Fruit fly (Drosophila melanogaster) whole organism, embryonic: ENCODE results near the gene Synd.
A peak's percentile ranks its signal among the peaks of the same experiment; 100 is the strongest.

Experiments
- Adf1 ChIP-seq: fragments of 200-800 bp; sonication (Bioruptor generic); IDR thresholded peaks from 2 replicates; pipeline ENCODE4 v1.3.6; 2022; ENCODE audit warnings: missing biosample characterization, missing genetic modification characterization
- Aef1 ChIP-seq: fragments of 200-800 bp; sonication (Bioruptor generic); IDR thresholded peaks from 3 replicates; pipeline ENCODE4 v1.3.6; 2022; ENCODE audit warnings: missing biosample characterization, missing genetic modification characterization
- Atf-2 ChIP-seq: fragments of 200-800 bp; sonication (Bioruptor generic); optimal IDR thresholded peaks from 2 replicates; lab custom pipeline; 2016; ENCODE audit warnings: missing biosample characterization, missing genetic modification characterization
- Blimp-1 ChIP-seq: fragments of 200-800 bp; sonication (Bioruptor generic); optimal IDR thresholded peaks from 3 replicates; lab custom pipeline; 2018; ENCODE audit warnings: missing biosample characterization, missing genetic modification characterization, mild to moderate bottlenecking, moderate library complexity, missing genetic modification reagents
- BtbVII ChIP-seq: fragments of 200-800 bp; sonication (Bioruptor generic); optimal IDR thresholded peaks from 3 replicates; lab custom pipeline; 2017; ENCODE audit warnings: missing biosample characterization, mild to moderate bottlenecking, missing genetic modification characterization
- CG10366 ChIP-seq: fragments of 200-800 bp; sonication (Bioruptor generic); IDR thresholded peaks from 2 replicates; pipeline ENCODE4 v1.3.6; 2022; ENCODE audit warnings: missing biosample characterization, missing genetic modification characterization
- CG10979 ChIP-seq: fragments of 200-800 bp; sonication (Bioruptor generic); optimal IDR thresholded peaks from 2 replicates; lab custom pipeline; 2018; ENCODE audit warnings: missing biosample characterization, mild to moderate bottlenecking, missing genetic modification characterization, moderate library complexity
- CG14014 ChIP-seq: fragments of 200-800 bp; sonication (Bioruptor generic); IDR thresholded peaks from 2 replicates; pipeline ENCODE4 v1.3.6; 2022; ENCODE audit warnings: missing biosample characterization, missing genetic modification characterization
- CG16779 ChIP-seq: fragments of 200-800 bp; sonication (Bioruptor generic); IDR thresholded peaks from 2 replicates; pipeline ENCODE4 v1.3.6; 2022; ENCODE audit warnings: missing biosample characterization, missing genetic modification characterization
- CG2678 ChIP-seq: fragments of 200-800 bp; sonication (Bioruptor generic); optimal IDR thresholded peaks from 3 replicates; lab custom pipeline; 2019; ENCODE audit warnings: missing biosample characterization, mild to moderate bottlenecking, missing genetic modification characterization, moderate library complexity
- CG2889 ChIP-seq: fragments of 200-800 bp; sonication (Bioruptor generic); IDR thresholded peaks from 3 replicates; pipeline ENCODE4 v1.3.6; 2022; ENCODE audit warnings: missing biosample characterization, missing genetic modification characterization
- CG3281 ChIP-seq: fragments of 200-800 bp; sonication (Bioruptor generic); optimal IDR thresholded peaks from 3 replicates; lab custom pipeline; 2017; ENCODE audit warnings: missing biosample characterization, mild to moderate bottlenecking, missing genetic modification characterization
- CG33213 ChIP-seq: fragments of 200-800 bp; sonication (Bioruptor generic); optimal IDR thresholded peaks from 3 replicates; lab custom pipeline; 2016; ENCODE audit warnings: missing biosample characterization, missing genetic modification characterization
- CG3726 ChIP-seq: fragments of 200-800 bp; sonication (Bioruptor generic); IDR thresholded peaks from 3 replicates; pipeline ENCODE4, ENCODE4 v1.3.6; 2022; ENCODE audit warnings: missing biosample characterization, missing genetic modification characterization
- CG3847 ChIP-seq: fragments of 200-800 bp; sonication (Bioruptor generic); IDR thresholded peaks from 2 replicates; pipeline ENCODE4 v1.3.6; 2022; ENCODE audit warnings: missing biosample characterization, missing genetic modification characterization
- CG4282 ChIP-seq: fragments of 200-800 bp; sonication (Bioruptor generic); optimal IDR thresholded peaks from 2 replicates; lab custom pipeline; 2016; ENCODE audit warnings: missing biosample characterization, missing genetic modification characterization
- CG4404 ChIP-seq: fragments of 200-800 bp; sonication (Bioruptor generic); IDR thresholded peaks from 2 replicates; pipeline ENCODE4 v1.3.6; 2022; ENCODE audit warnings: missing biosample characterization, missing genetic modification characterization
- CG4730 ChIP-seq: fragments of 200-800 bp; sonication (Bioruptor generic); IDR thresholded peaks from 2 replicates; pipeline ENCODE4 v1.3.6; 2022; ENCODE audit warnings: missing biosample characterization, missing genetic modification characterization
- CG6813 ChIP-seq: fragments of 200-800 bp; sonication (Bioruptor generic); optimal IDR thresholded peaks from 2 replicates; lab custom pipeline; 2017; ENCODE audit warnings: missing biosample characterization, missing genetic modification characterization, mild to moderate bottlenecking, moderate library complexity, missing genetic modification reagents
- CG7556 ChIP-seq: fragments of 200-800 bp; sonication (Bioruptor generic); optimal IDR thresholded peaks from 2 replicates; lab custom pipeline; 2017; ENCODE audit warnings: missing biosample characterization, mild to moderate bottlenecking, missing genetic modification characterization
- CG8478 ChIP-seq: fragments of >200 bp; optimal IDR thresholded peaks from 2 replicates; lab custom pipeline; 2018
- CHES-1-like ChIP-seq: fragments of 200-800 bp; sonication (Bioruptor generic); optimal IDR thresholded peaks from 2 replicates; lab custom pipeline; 2016; ENCODE audit warnings: missing biosample characterization, missing genetic modification characterization
- Fer2 ChIP-seq: fragments of 200-800 bp; sonication (Bioruptor generic); optimal IDR thresholded peaks from 2 replicates; lab custom pipeline; 2018; ENCODE audit warnings: missing biosample characterization, mild to moderate bottlenecking, missing genetic modification characterization, moderate library complexity
- Fer3 ChIP-seq: fragments of 200-800 bp; sonication (Bioruptor generic); optimal IDR thresholded peaks from 2 replicates; lab custom pipeline; 2018; ENCODE audit warnings: missing biosample characterization, mild to moderate bottlenecking, missing genetic modification characterization, moderate library complexity
- Jarid2 ChIP-seq: fragments of 200-800 bp; sonication (Bioruptor generic); optimal IDR thresholded peaks from 3 replicates; lab custom pipeline; 2017; ENCODE audit warnings: mild to moderate bottlenecking, missing biosample characterization, missing genetic modification reagents, missing genetic modification characterization
- Meics ChIP-seq: fragments of 200-800 bp; sonication (Bioruptor generic); optimal IDR thresholded peaks from 2 replicates; lab custom pipeline; 2017; ENCODE audit warnings: missing biosample characterization, mild to moderate bottlenecking, missing genetic modification characterization
- Oaz ChIP-seq: fragments of 200-800 bp; sonication (Bioruptor generic); IDR thresholded peaks from 2 replicates; pipeline ENCODE4 v1.3.6; 2022; ENCODE audit warnings: missing biosample characterization, missing genetic modification characterization
- Poxn ChIP-seq: fragments of 200-800 bp; sonication (Bioruptor generic); IDR thresholded peaks from 2 replicates; pipeline ENCODE4 v1.3.6; 2022; ENCODE audit warnings: missing biosample characterization, missing genetic modification characterization
- Tbp ChIP-seq: fragments of >200 bp; optimal IDR thresholded peaks from 2 replicates; lab custom pipeline; 2018; ENCODE audit warnings: missing biosample characterization, missing genetic modification characterization
- aop ChIP-seq: fragments of 200-800 bp; sonication (Bioruptor generic); IDR thresholded peaks from 2 replicates; pipeline ENCODE4 v1.3.6; 2022; ENCODE audit warnings: missing biosample characterization, missing genetic modification characterization
- br ChIP-seq: fragments of >200 bp; optimal IDR thresholded peaks from 2 replicates; lab custom pipeline; 2017
- dpn ChIP-seq, 2 experiments: fragments of 200-800 bp; sonication (Bioruptor generic); optimal IDR thresholded peaks; 3 replicates each; lab custom pipeline; 2016; ENCODE audit warnings: missing biosample characterization in 2 of 2, missing genetic modification characterization in 2 of 2
- emc ChIP-seq: fragments of 200-800 bp; sonication (Bioruptor generic); optimal IDR thresholded peaks from 2 replicates; lab custom pipeline; 2016; ENCODE audit warnings: missing biosample characterization, missing genetic modification characterization
- eyg ChIP-seq: fragments of 200-800 bp; sonication (Bioruptor generic); optimal IDR thresholded peaks from 3 replicates; lab custom pipeline; 2016; ENCODE audit warnings: missing biosample characterization, missing genetic modification characterization
- gcm2 ChIP-seq: fragments of 200-800 bp; sonication (Bioruptor generic); optimal IDR thresholded peaks from 2 replicates; lab custom pipeline; 2016; ENCODE audit warnings: missing biosample characterization, missing genetic modification characterization
- her ChIP-seq: fragments of 200-800 bp; sonication (Bioruptor generic); optimal IDR thresholded peaks from 2 replicates; lab custom pipeline; 2016; ENCODE audit warnings: missing biosample characterization, missing genetic modification characterization
- nau ChIP-seq: fragments of 200-800 bp; sonication (Bioruptor generic); optimal IDR thresholded peaks from 3 replicates; lab custom pipeline; 2017; ENCODE audit warnings: missing biosample characterization, mild to moderate bottlenecking, missing genetic modification characterization, missing genetic modification reagents
- nom ChIP-seq: fragments of 200-800 bp; sonication (Bioruptor generic); optimal IDR thresholded peaks from 2 replicates; lab custom pipeline; 2017; ENCODE audit warnings: missing biosample characterization, missing genetic modification characterization, mild to moderate bottlenecking, moderate library complexity, missing genetic modification reagents
- ranshi ChIP-seq: fragments of 200-800 bp; sonication (Bioruptor generic); IDR thresholded peaks from 2 replicates; pipeline ENCODE4 v1.3.6; 2022; ENCODE audit warnings: missing biosample characterization, missing genetic modification characterization
- repo ChIP-seq: fragments of 200-800 bp; sonication (Bioruptor generic); optimal IDR thresholded peaks from 2 replicates; lab custom pipeline; 2016; ENCODE audit warnings: missing biosample characterization, missing genetic modification characterization
- rib ChIP-seq: fragments of 200-800 bp; sonication (Bioruptor generic); IDR thresholded peaks from 2 replicates; pipeline ENCODE4 v1.3.6; 2022; ENCODE audit warnings: missing biosample characterization, missing genetic modification characterization
- ro ChIP-seq: fragments of 200-800 bp; sonication (Bioruptor generic); IDR thresholded peaks from 2 replicates; pipeline ENCODE4 v1.3.6; 2022; ENCODE audit warnings: missing biosample characterization, missing genetic modification characterization
- sqz ChIP-seq: fragments of 200-800 bp; sonication (Bioruptor generic); optimal IDR thresholded peaks from 3 replicates; lab custom pipeline; 2018; ENCODE audit warnings: missing biosample characterization, mild to moderate bottlenecking, missing genetic modification characterization
- tap ChIP-seq: fragments of 200-800 bp; optimal IDR thresholded peaks from 3 replicates; lab custom pipeline; 2019; ENCODE audit warnings: missing biosample characterization, mild to moderate bottlenecking, missing genetic modification characterization, moderate library complexity
- tin ChIP-seq: fragments of 200-800 bp; sonication (Bioruptor generic); optimal IDR thresholded peaks from 3 replicates; lab custom pipeline; 2016; ENCODE audit warnings: missing biosample characterization, missing genetic modification characterization
- tll ChIP-seq, 2 experiments: fragments of 200-800 bp in 1 of 2; fragments of >200 bp in 1 of 2; sonication (Bioruptor generic) in 1 of 2; optimal IDR thresholded peaks; 2 replicates each; lab custom pipeline; 2017 to 2019; ENCODE audit warnings: missing biosample characterization in 2 of 2, missing genetic modification characterization in 2 of 2, mild to moderate bottlenecking in 1 of 2, moderate library complexity in 1 of 2
- unc-4 ChIP-seq: fragments of 200-800 bp; sonication (Bioruptor generic); IDR thresholded peaks from 2 replicates; pipeline ENCODE4 v1.3.6; 2022; ENCODE audit warnings: missing biosample characterization, missing genetic modification characterization; ENCODE audit not compliant: partially characterized antibody
- unpg ChIP-seq: fragments of 200-800 bp; sonication (Bioruptor generic); optimal IDR thresholded peaks from 3 replicates; lab custom pipeline; 2018; ENCODE audit warnings: missing biosample characterization, mild to moderate bottlenecking, missing genetic modification characterization, moderate library complexity
- usp ChIP-seq: fragments of >200 bp; optimal IDR thresholded peaks from 2 replicates; lab custom pipeline; 2017; ENCODE audit warnings: missing biosample characterization, missing genetic modification characterization
- vfl ChIP-seq: fragments of 200-800 bp; sonication (Bioruptor generic); optimal IDR thresholded peaks from 2 replicates; lab custom pipeline; 2016; ENCODE audit warnings: missing biosample characterization, missing genetic modification characterization

The Synd gene

DNA sequence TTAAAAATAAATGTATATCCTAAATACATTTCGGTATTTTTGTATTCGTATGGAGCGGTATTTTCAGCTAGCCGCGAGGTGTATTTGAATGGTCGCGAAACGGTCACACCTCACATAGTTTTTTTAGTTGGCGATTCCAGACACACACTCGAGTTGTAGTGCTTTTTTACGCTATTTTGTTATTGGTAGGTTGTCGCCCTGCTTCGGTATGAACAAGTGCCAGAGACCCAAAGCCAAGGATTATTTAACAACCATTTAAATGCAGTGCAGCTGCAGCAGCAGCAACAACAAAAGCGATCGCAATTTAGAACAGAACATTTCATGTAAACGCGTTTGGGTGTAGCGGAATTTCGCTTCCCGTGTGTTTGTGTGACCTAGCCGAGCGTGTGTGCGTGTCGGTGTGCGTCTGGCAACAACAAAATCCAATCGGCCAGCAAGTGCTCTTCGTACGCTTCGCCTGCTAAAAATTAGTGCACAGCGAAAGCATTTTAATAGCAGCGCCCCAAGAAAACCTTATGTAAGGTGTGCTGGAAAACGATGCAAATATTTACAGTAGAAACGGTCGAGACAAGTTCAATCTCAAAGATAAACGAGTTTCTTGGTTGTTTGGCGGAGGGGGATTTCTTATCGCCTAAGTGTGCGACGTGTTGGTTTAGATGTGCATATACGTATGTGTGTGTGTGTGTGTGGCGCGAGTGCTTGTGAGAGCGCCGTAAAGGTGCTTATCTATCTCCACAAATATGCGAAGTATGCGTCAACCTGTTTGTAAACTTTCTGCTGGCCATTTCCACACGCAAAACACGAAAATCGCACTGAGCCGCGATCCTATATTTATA is at the start of gene Synd (continued):
- TF ChIP-seq nau (GFP tag; lab: Kevin White, UChicago) (peak; percentile 1), BtbVII (GFP tag; lab: Kevin White, UChicago) (peak; percentile 69), Atf-2 (GFP tag; lab: Kevin White, UChicago) (no peak), Fer3 (tag; lab: Kevin White, UChicago) (no peak), CG3281 (GFP tag; lab: Kevin White, UChicago) (peak; percentile 34), rib (GFP tag; lab: Robert Waterston, UW) (no peak; the same call in 1 of the 2 replicates), aop (GFP tag; lab: Robert Waterston, UW) (no peak), CG7556 (peak; percentile 20), Adf1 (peak; percentile 8; the same call in 1 of the 2 replicates), tin (no peak), ranshi (GFP tag; lab: Robert Waterston, UW) (no peak), tll (GFP tag; optimal IDR thresholded peaks at IDR 0.05; lab: Kevin White, UChicago) (no peak), eyg (GFP tag; lab: Kevin White, UChicago) (no peak), CG33213 (GFP tag; lab: Kevin White, UChicago) (no peak), Fer2 (tag; lab: Kevin White, UChicago) (no peak), sqz (GFP tag; lab: Kevin White, UChicago) (peak; percentile 90), br (lab: Kevin White, UChicago) (no peak), Jarid2 (GFP tag; lab: Kevin White, UChicago) (peak; percentile 83), CG10979 (tag; lab: Kevin White, UChicago) (peak; percentile 6), CHES-1-like (GFP tag; lab: Kevin White, UChicago) (peak; percentile 25), repo (GFP tag; lab: Kevin White, UChicago) (no peak), CG6813 (GFP tag; lab: Kevin White, UChicago) (peak; percentile 7), Oaz (GFP tag; lab: Robert Waterston, UW) (no peak), CG14014 (GFP tag; lab: Robert Waterston, UW) (no peak; the same call in 1 of the 2 replicates), usp (GFP tag; lab: Kevin White, UChicago) (no peak), CG10366 (GFP tag; lab: Robert Waterston, UW) (no peak), CG3847 (GFP tag; lab: Robert Waterston, UW) (no peak), CG4404 (no peak), CG2678 (peak; percentile 52), Meics (peak; percentile 49), unc-4 (GFP tag; lab: Robert Waterston, UW) (peak; percentile 49; the same call in 1 of the 2 replicates), CG8478 (lab: Kevin White, UChicago) (peak; percentile 84), dpn (GFP tag; optimal IDR thresholded peaks at IDR 0.05; lab: Kevin White, UChicago) (peak in 1 of 2 experiments; percentile 49), Poxn (GFP tag; lab: Robert Waterston, UW) (no peak), unpg (GFP tag; lab: Kevin White, UChicago) (no peak), nom (GFP tag; lab: Kevin White, UChicago) (peak; percentile 48), tap (tag; lab: Kevin White, UChicago) (no peak), gcm2 (GFP tag; lab: Kevin White, UChicago) (no peak), CG16779 (GFP tag; lab: Robert Waterston, UW) (no peak), emc (no peak), Blimp-1 (GFP tag; lab: Kevin White, UChicago) (no peak), vfl (GFP tag; lab: Kevin White, UChicago) (no peak), CG2889 (GFP tag; lab: Robert Waterston, UW) (no peak), CG4282 (GFP tag; lab: Kevin White, UChicago) (peak; percentile 17), CG4730 (GFP tag; lab: Robert Waterston, UW) (no peak), Tbp (GFP tag; lab: Kevin White, UChicago) (peak; percentile 19), Aef1 (GFP tag; lab: Robert Waterston, UW) (peak; percentile 68; the same call in 2 of the 3 replicates), her (peak; percentile 23), ro (GFP tag; lab: Robert Waterston, UW) (no peak), CG3726 (no peak)
